Worm (Caenorhabditis elegans) whole organism, L4 larva: Measurements from ENCODE around the gene nstp-2.

Source experiments
- Y105C5A.15 ChIP-seq: fragments of 200-800 bp; sonication (Bioruptor generic); IDR thresholded peaks from 2 replicates; pipeline ENCODE4 v1.3.6; 2022; ENCODE audit warnings: missing genetic modification characterization, missing compliant biosample characterization
- arid-1 ChIP-seq: fragments of 200-800 bp; sonication (Bioruptor generic); conservative IDR thresholded peaks from 2 replicates; pipeline ENCODE4 v1.3.6; 2022; ENCODE audit warnings: missing genetic modification reagents, missing genetic modification characterization, missing compliant biosample characterization
- ceh-82 ChIP-seq: sonication (generic microtip); optimal IDR thresholded peaks from 2 replicates; lab custom pipeline; 2017; ENCODE audit warnings: missing biosample characterization, missing genetic modification characterization
- dpl-1 ChIP-seq: fragments of 150-350 bp; optimal IDR thresholded peaks from 2 replicates; lab custom pipeline; 2014; ENCODE audit warnings: missing biosample characterization, missing genetic modification reagents, missing genetic modification characterization
- lin-15B ChIP-seq: fragments of 150-350 bp; sonication (generic microtip); optimal IDR thresholded peaks from 3 replicates; lab custom pipeline; 2014; ENCODE audit warnings: missing biosample characterization, missing genetic modification characterization
- mdl-1 ChIP-seq, 2 experiments: fragments of 150-350 bp in 1 of 2; sonication (generic microtip) in 1 of 2; optimal IDR thresholded peaks; 2 replicates each; lab custom pipeline; 2014 to 2017; ENCODE audit warnings: missing biosample characterization in 2 of 2, missing genetic modification characterization in 2 of 2
- nhr-102 ChIP-seq: sonication (generic microtip); optimal IDR thresholded peaks from 2 replicates; lab custom pipeline; 2016; ENCODE audit warnings: mild to moderate bottlenecking, missing genetic modification characterization, moderate library complexity, missing compliant biosample characterization
- pqm-1 ChIP-seq: sonication (generic microtip); optimal IDR thresholded peaks from 2 replicates; lab custom pipeline; 2017; ENCODE audit warnings: missing biosample characterization, missing genetic modification characterization

ce11 chrIV:6653663-6654201 lies 47.7 kb upstream of the nstp-2 start:
- TF ChIP-seq Y105C5A.15, result no peak
- TF ChIP-seq dpl-1 (GFP tag; lab: Kevin White, UChicago), result no peak
- no peak for TF ChIP-seq ceh-82 (tag; lab: Kevin White, UChicago)
- TF ChIP-seq lin-15B, result no peak
- no peak for TF ChIP-seq mdl-1 (tag; optimal IDR thresholded peaks at IDR 0.05; lab: Kevin White, UChicago)
- TF ChIP-seq arid-1 (GFP tag; lab: Robert Waterston, UW), result no peak
- TF ChIP-seq pqm-1 (tag; lab: Kevin White, UChicago), result no peak
- TF ChIP-seq nhr-102 (tag; lab: Kevin White, UChicago), result no peak
